Fruit fly (Drosophila melanogaster) ovary, adult (tissue): ENCODE measurements around the gene MRG15.
A peak's percentile ranks its signal among the peaks of the same experiment; 100 is the strongest.

Experiments
- CG17801 ChIP-seq: fragments of 200-800 bp; optimal IDR thresholded peaks from 2 replicates; lab custom pipeline; 2019; ENCODE audit warnings: missing biosample characterization, mild to moderate bottlenecking, missing genetic modification characterization, moderate library complexity; ENCODE audit not compliant: partially characterized antibody

Gene MRG15

dm6 chr3R:15277926-15278869 is at the start of gene MRG15, which contains the start of gene Tm1:
MRG15 (minus strand) TSS chr3R:15278109.
Tm1 (plus strand) TSS chr3R:15278220.
- no peak for TF ChIP-seq CG17801 (GFP tag; lab: Kevin White, UChicago)

dm6 chr3R:15320747-15321085 is 42.8 kb upstream of the MRG15 start, which contains the start of gene ear:
ear (plus strand) TSS chr3R:15320756.
- TF ChIP-seq CG17801 (GFP tag; lab: Kevin White, UChicago) = no peak

dm6 chr3R:15319912-15320746 is 42.2 kb upstream of the MRG15 start, which contains the start of the genes CG6276 and CG44040:
CG6276 (minus strand) TSS chr3R:15320069.
CG44040 (plus strand) TSS chr3R:15320378.
- TF ChIP-seq CG17801 (GFP tag; lab: Kevin White, UChicago) = peak; percentile 4

- no peak for TF ChIP-seq CG17801 (GFP tag; lab: Kevin White, UChicago)
These were observed 38.4 kb upstream of the MRG15 start, which contains the start of gene CG14866 for dm6 chr3R:15316326-15316725. CG14866 (plus strand) TSS chr3R:15316471.

- TF ChIP-seq CG17801 (GFP tag; lab: Kevin White, UChicago) = no peak
These were observed 35.9 kb upstream of the MRG15 start for dm6 chr3R:15313836-15314235.

- TF ChIP-seq CG17801 (GFP tag; lab: Kevin White, UChicago) = no peak
These were observed 32.8 kb upstream of the MRG15 start for dm6 chr3R:15310695-15311094.

dm6 chr3R:15309924-15310323 is 32.0 kb upstream of the MRG15 start, which contains the start of gene Tm2:
Tm2 (plus strand) TSS chr3R:15310193.
- TF ChIP-seq CG17801 (GFP tag; lab: Kevin White, UChicago) = no peak

dm6 chr3R:15305246-15305645 is 27.3 kb upstream of the MRG15 start:
- no peak for TF ChIP-seq CG17801 (GFP tag; lab: Kevin White, UChicago)

- no peak for TF ChIP-seq CG17801 (GFP tag; lab: Kevin White, UChicago)
These were observed 20.0 kb upstream of the MRG15 start for dm6 chr3R:15297904-15298303.

- no peak for TF ChIP-seq CG17801 (GFP tag; lab: Kevin White, UChicago)
These were observed 16.0 kb upstream of the MRG15 start for dm6 chr3R:15293878-15294350.

dm6 chr3R:15293005-15293877 is 15.3 kb upstream of the MRG15 start:
- peak; percentile 98 for TF ChIP-seq CG17801 (GFP tag; lab: Kevin White, UChicago)

- no peak for TF ChIP-seq CG17801 (GFP tag; lab: Kevin White, UChicago)
These were observed 14.5 kb upstream of the MRG15 start for dm6 chr3R:15292241-15293004.

- TF ChIP-seq CG17801 (GFP tag; lab: Kevin White, UChicago) = no peak
These were observed 13.8 kb upstream of the MRG15 start for dm6 chr3R:15291551-15292223.
